Worm (Caenorhabditis elegans) whole organism, L1 larva: Measurements from ENCODE around the gene srlf-32.

Experiments used
- C16A3.4 ChIP-seq: fragments of 150-350 bp; optimal IDR thresholded peaks from 2 replicates; lab custom pipeline; 2014; ENCODE audit warnings: missing biosample characterization, missing genetic modification characterization
- Y116A8C.19 ChIP-seq: sonication (generic microtip); optimal IDR thresholded peaks from 2 replicates; lab custom pipeline; 2016; ENCODE audit warnings: missing compliant biosample characterization, missing genetic modification characterization, borderline replicate concordance
- aha-1 ChIP-seq: fragments of 150-350 bp; optimal IDR thresholded peaks from 2 replicates; lab custom pipeline; 2014; ENCODE audit warnings: missing biosample characterization, missing genetic modification characterization
- aly-2 ChIP-seq: fragments of 150-350 bp; optimal IDR thresholded peaks from 2 replicates; lab custom pipeline; 2014; ENCODE audit warnings: missing biosample characterization, missing genetic modification characterization
- ama-1 ChIP-seq: fragments of 150-350 bp; optimal IDR thresholded peaks from 2 replicates; lab custom pipeline; 2014
- blmp-1 ChIP-seq: fragments of 150-350 bp; optimal IDR thresholded peaks from 2 replicates; lab custom pipeline; 2014; ENCODE audit warnings: missing biosample characterization, missing genetic modification characterization
- ceh-82 ChIP-seq, 3 experiments: fragments of 150-350 bp in 1 of 3; sonication (generic microtip) in 2 of 3; optimal IDR thresholded peaks; 2 replicates each; lab custom pipeline; 2014 to 2017; ENCODE audit warnings: missing biosample characterization in 3 of 3, missing genetic modification characterization in 3 of 3
- dsc-1 ChIP-seq: sonication (generic microtip); optimal IDR thresholded peaks from 2 replicates; lab custom pipeline; 2016; ENCODE audit warnings: mild to moderate bottlenecking, missing genetic modification characterization, missing compliant biosample characterization
- efl-1 ChIP-seq, 4 experiments: fragments of 150-350 bp; optimal IDR thresholded peaks in 3 of 4; peaks in 1 of 4; 1 replicate in 1 of 4; 2 replicates in 3 of 4; lab custom pipeline; 2014; ENCODE audit warnings: missing biosample characterization in 2 of 4, missing genetic modification characterization in 2 of 4, missing genetic modification reagents in 2 of 4
- egl-27 ChIP-seq, 2 experiments: fragments of 150-350 bp in 1 of 2; sonication (generic microtip); optimal IDR thresholded peaks; 3 replicates each; lab custom pipeline; 2017 to 2018; ENCODE audit warnings: missing biosample characterization in 2 of 2, missing genetic modification characterization in 2 of 2, missing genetic modification reagents in 2 of 2
- elt-2 ChIP-seq: sonication (generic microtip); optimal IDR thresholded peaks from 2 replicates; lab custom pipeline; 2016; ENCODE audit warnings: missing genetic modification characterization, mild to moderate bottlenecking, inconsistent platforms, missing compliant biosample characterization, missing genetic modification reagents
- fkh-10 ChIP-seq: sonication (generic microtip); optimal IDR thresholded peaks from 2 replicates; lab custom pipeline; 2017; ENCODE audit warnings: missing biosample characterization, missing genetic modification reagents, missing genetic modification characterization
- fkh-4 ChIP-seq: sonication (generic microtip); optimal IDR thresholded peaks from 2 replicates; lab custom pipeline; 2016; ENCODE audit warnings: missing compliant biosample characterization, missing genetic modification characterization, borderline replicate concordance
- fkh-8 ChIP-seq: sonication (generic microtip); optimal IDR thresholded peaks from 2 replicates; lab custom pipeline; 2016; ENCODE audit warnings: mild to moderate bottlenecking, missing genetic modification characterization, missing compliant biosample characterization
- grh-1 ChIP-seq: fragments of 200-800 bp; sonication (Bioruptor generic); IDR thresholded peaks from 2 replicates; pipeline ENCODE4 v1.3.6; 2022; ENCODE audit warnings: missing genetic modification reagents, missing genetic modification characterization, missing compliant biosample characterization
- hlh-17 ChIP-seq: fragments of 200-800 bp; sonication (Bioruptor generic); optimal IDR thresholded peaks from 2 replicates; lab custom pipeline; 2018; ENCODE audit warnings: missing genetic modification characterization, mild to moderate bottlenecking, missing compliant biosample characterization, moderate library complexity, borderline replicate concordance
- hlh-4 ChIP-seq: sonication (generic microtip); optimal IDR thresholded peaks from 2 replicates; lab custom pipeline; 2016; ENCODE audit warnings: mild to moderate bottlenecking, missing genetic modification characterization, missing compliant biosample characterization
- irx-1 ChIP-seq: sonication (generic microtip); optimal IDR thresholded peaks from 2 replicates; lab custom pipeline; 2016; ENCODE audit warnings: missing genetic modification characterization, missing compliant biosample characterization
- isw-1 ChIP-seq: fragments of 200-800 bp; sonication (Bioruptor generic); IDR thresholded peaks from 2 replicates; pipeline ENCODE4 v1.3.6; 2022; ENCODE audit warnings: missing genetic modification characterization, missing compliant biosample characterization
- jun-1 ChIP-seq: fragments of 150-350 bp; optimal IDR thresholded peaks from 2 replicates; lab custom pipeline; 2014; ENCODE audit warnings: missing biosample characterization, missing genetic modification reagents, missing genetic modification characterization
- lin-35 ChIP-seq, 2 experiments: fragments of 150-350 bp; optimal IDR thresholded peaks; 2 replicates each; lab custom pipeline; 2014; ENCODE audit warnings: missing biosample characterization in 2 of 2, missing genetic modification characterization in 2 of 2, missing genetic modification reagents in 2 of 2
- lin-39 ChIP-seq: fragments of 150-350 bp; optimal IDR thresholded peaks from 2 replicates; lab custom pipeline; 2014; ENCODE audit warnings: missing biosample characterization, missing genetic modification reagents, missing genetic modification characterization
- lir-3 ChIP-seq: sonication (generic microtip); optimal IDR thresholded peaks from 2 replicates; lab custom pipeline; 2016; ENCODE audit warnings: mild to moderate bottlenecking, missing genetic modification characterization, moderate library complexity, missing compliant biosample characterization; ENCODE audit not compliant: poor library complexity
- mab-9 ChIP-seq: fragments of 200-800 bp; sonication (Bioruptor generic); IDR thresholded peaks from 2 replicates; pipeline ENCODE4 v1.3.6; 2022; ENCODE audit warnings: missing genetic modification reagents, missing genetic modification characterization, missing compliant biosample characterization
- mdl-1 ChIP-seq, 2 experiments: fragments of 150-350 bp; optimal IDR thresholded peaks; 2 replicates each; lab custom pipeline; 2014 to 2017; ENCODE audit warnings: missing biosample characterization in 2 of 2, missing genetic modification characterization in 2 of 2, inconsistent platforms in 1 of 2
- mep-1 ChIP-seq: fragments of 150-350 bp; optimal IDR thresholded peaks from 2 replicates; lab custom pipeline; 2014; ENCODE audit warnings: missing biosample characterization, missing genetic modification characterization
- nhr-20 ChIP-seq: sonication (generic microtip); optimal IDR thresholded peaks from 2 replicates; lab custom pipeline; 2016; ENCODE audit warnings: mild to moderate bottlenecking, missing genetic modification characterization, missing compliant biosample characterization
- nhr-28 ChIP-seq: fragments of 150-350 bp; optimal IDR thresholded peaks from 2 replicates; lab custom pipeline; 2014; ENCODE audit warnings: missing biosample characterization, missing genetic modification characterization
- nhr-71 ChIP-seq: sonication (generic microtip); optimal IDR thresholded peaks from 2 replicates; lab custom pipeline; 2016; ENCODE audit warnings: mild to moderate bottlenecking, missing genetic modification characterization, moderate library complexity, missing compliant biosample characterization
- nhr-77 ChIP-seq: fragments of 150-350 bp; optimal IDR thresholded peaks from 2 replicates; lab custom pipeline; 2014; ENCODE audit warnings: missing biosample characterization, missing genetic modification characterization
- nhr-84 ChIP-seq: sonication (generic microtip); optimal IDR thresholded peaks from 2 replicates; lab custom pipeline; 2017; ENCODE audit warnings: missing biosample characterization, missing genetic modification characterization
- nhr-85 ChIP-seq: sonication (generic microtip); peaks from one replicate; lab custom pipeline; 2016; ENCODE audit warnings: missing genetic modification characterization, inconsistent platforms, missing compliant biosample characterization
- nhr-90 ChIP-seq: sonication (generic microtip); optimal IDR thresholded peaks from 2 replicates; lab custom pipeline; 2016; ENCODE audit warnings: mild to moderate bottlenecking, missing genetic modification characterization, missing compliant biosample characterization; ENCODE audit not compliant: poor library complexity
- pag-3 ChIP-seq: sonication (generic microtip); optimal IDR thresholded peaks from 2 replicates; lab custom pipeline; 2017; ENCODE audit warnings: missing genetic modification characterization, mild to moderate bottlenecking, missing compliant biosample characterization, antibody characterized with exemption, borderline replicate concordance; ENCODE audit not compliant: insufficient read depth
- pqm-1 ChIP-seq: sonication (generic microtip); optimal IDR thresholded peaks from 3 replicates; lab custom pipeline; 2017; ENCODE audit warnings: missing biosample characterization, missing genetic modification characterization
- snu-23 ChIP-seq: sonication (generic microtip); optimal IDR thresholded peaks from 2 replicates; lab custom pipeline; 2016; ENCODE audit warnings: missing genetic modification characterization, missing compliant biosample characterization
- tbx-2 ChIP-seq: sonication (generic microtip); optimal IDR thresholded peaks from 2 replicates; lab custom pipeline; 2016; ENCODE audit warnings: missing genetic modification characterization, missing compliant biosample characterization
- tlp-1 ChIP-seq: fragments of 150-350 bp; optimal IDR thresholded peaks from 2 replicates; lab custom pipeline; 2014; ENCODE audit warnings: missing biosample characterization, missing genetic modification characterization
- unc-86 ChIP-seq: sonication (generic microtip); optimal IDR thresholded peaks from 2 replicates; lab custom pipeline; 2016; ENCODE audit warnings: missing genetic modification characterization, missing compliant biosample characterization
- vab-15 ChIP-seq: sonication (generic microtip); optimal IDR thresholded peaks from 2 replicates; lab custom pipeline; 2017; ENCODE audit warnings: missing genotype, mild to moderate bottlenecking, missing genetic modification characterization, missing compliant biosample characterization
- xbp-1 ChIP-seq: sonication (generic microtip); optimal IDR thresholded peaks from 2 replicates; lab custom pipeline; 2016; ENCODE audit warnings: missing genetic modification characterization, missing compliant biosample characterization

srlf-32 gene

DNA sequence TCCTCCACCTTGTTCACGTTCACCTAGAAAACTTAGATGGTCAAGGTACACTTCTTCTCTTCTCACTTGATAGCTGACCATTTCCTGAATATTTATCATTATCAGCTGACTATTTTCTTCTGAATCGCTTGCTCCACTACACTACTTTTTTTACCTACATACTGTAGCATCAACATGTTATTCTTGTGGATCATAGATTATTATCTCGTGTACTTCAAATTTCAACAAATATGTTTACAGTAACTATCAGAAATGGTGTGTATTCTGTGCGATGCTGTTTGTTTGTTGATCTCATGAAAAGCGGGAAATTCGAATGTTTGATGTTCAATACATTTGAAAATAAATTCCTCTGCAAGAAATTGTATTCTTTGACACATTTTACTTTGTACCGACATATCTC lies 8.9 kb upstream of the srlf-32 start, which contains the start of gene ZK822.10:
Gene ZK822.10 (plus strand): TSS at position 231 of the 400 bp plus-strand sequence.
- peak; percentile 9 for TF ChIP-seq C16A3.4 (tag; lab: Kevin White, UChicago)
- TF ChIP-seq nhr-77: no peak
- TF ChIP-seq nhr-84: no peak
- TF ChIP-seq elt-2 (tag; lab: Kevin White, UChicago): peak; percentile 61
- TF ChIP-seq hlh-17 (GFP tag; lab: Kevin White, UChicago): no peak
- TF ChIP-seq egl-27 (tag; optimal IDR thresholded peaks at IDR 0.05; lab: Kevin White, UChicago): no peak
- no peak for TF ChIP-seq xbp-1
- peak; percentile 28 for TF ChIP-seq nhr-71 (tag; lab: Kevin White, UChicago)
- peak; percentile 35 for TF ChIP-seq nhr-20 (tag; lab: Kevin White, UChicago)
- TF ChIP-seq grh-1 (GFP tag; lab: Robert Waterston, UW): no peak
- peak; percentile 55 for TF ChIP-seq nhr-85 (tag; lab: Kevin White, UChicago)

DNA sequence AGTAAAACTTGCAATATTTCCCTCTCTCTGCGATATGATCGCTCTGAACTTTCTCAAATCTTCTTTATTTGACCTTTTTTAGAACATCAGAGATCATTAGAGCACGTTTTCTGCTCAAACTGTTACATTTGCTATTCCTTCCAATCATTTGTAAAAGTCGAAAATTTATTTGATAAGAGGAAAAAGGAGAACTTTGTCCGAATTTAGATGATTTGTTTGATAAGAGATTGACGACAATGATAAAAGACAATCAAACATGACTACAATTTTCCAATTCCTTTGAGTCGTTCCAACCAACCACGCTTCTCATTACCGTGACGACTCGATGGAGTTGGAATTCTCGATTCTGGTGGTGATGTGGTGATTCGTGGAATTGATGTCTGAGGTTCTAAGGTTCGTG lies 7.9 kb upstream of the srlf-32 start:
- TF ChIP-seq hlh-17 (GFP tag; lab: Kevin White, UChicago) (no peak), ceh-82 (tag; optimal IDR thresholded peaks at IDR 0.05; lab: Kevin White, UChicago) (no peak), lin-39 (tag; lab: Kevin White, UChicago) (no peak), blmp-1 (tag; lab: Kevin White, UChicago) (no peak), elt-2 (tag; lab: Kevin White, UChicago) (peak; percentile 51), dsc-1 (tag; lab: Kevin White, UChicago) (no peak), aly-2 (tag; lab: Kevin White, UChicago) (no peak), tbx-2 (tag; lab: Kevin White, UChicago) (no peak)

DNA sequence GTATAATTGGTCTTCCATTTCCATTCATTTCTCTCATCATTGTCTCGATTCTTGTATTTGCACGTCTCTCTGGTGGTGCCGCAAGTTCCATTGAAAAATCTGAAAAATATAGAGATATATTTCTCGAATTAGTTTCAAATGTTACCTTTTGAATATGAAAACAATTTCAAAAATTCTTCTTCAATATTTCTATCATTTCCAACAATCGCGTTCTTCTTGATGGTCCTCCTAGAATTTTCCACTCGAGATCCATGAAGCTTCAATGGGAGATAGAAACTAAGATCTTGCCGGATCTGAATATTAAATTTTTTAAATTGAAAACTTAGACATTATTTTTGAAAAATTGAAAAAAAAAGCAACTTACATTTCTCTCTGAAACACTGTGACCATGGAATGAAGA lies 6.8 kb upstream of the srlf-32 start:
- TF ChIP-seq fkh-10 (GFP tag; lab: Kevin White, UChicago) (no peak), jun-1 (tag; lab: Kevin White, UChicago) (no peak), tlp-1 (tag; lab: Kevin White, UChicago) (no peak), pqm-1 (no peak), pag-3 (tag; lab: Kevin White, UChicago) (no peak), ama-1 (lab: Kevin White, UChicago) (no peak), snu-23 (no peak), grh-1 (GFP tag; lab: Robert Waterston, UW) (no peak), nhr-71 (tag; lab: Kevin White, UChicago) (no peak), nhr-20 (tag; lab: Kevin White, UChicago) (no peak), lin-39 (tag; lab: Kevin White, UChicago) (no peak), mab-9 (GFP tag; lab: Robert Waterston, UW) (no peak), efl-1 (optimal IDR thresholded peaks at IDR 0.05; lab: Kevin White, UChicago) (no peak), efl-1 (GFP tag; optimal IDR thresholded peaks at IDR 0.05 in 1 of 2; lab: Kevin White, UChicago) (no peak), lin-35 (GFP tag; optimal IDR thresholded peaks at IDR 0.05; lab: Kevin White, UChicago) (no peak), aha-1 (tag; lab: Kevin White, UChicago) (no peak), Y116A8C.19 (tag; lab: Kevin White, UChicago) (no peak), nhr-90 (tag; lab: Kevin White, UChicago) (no peak)

DNA sequence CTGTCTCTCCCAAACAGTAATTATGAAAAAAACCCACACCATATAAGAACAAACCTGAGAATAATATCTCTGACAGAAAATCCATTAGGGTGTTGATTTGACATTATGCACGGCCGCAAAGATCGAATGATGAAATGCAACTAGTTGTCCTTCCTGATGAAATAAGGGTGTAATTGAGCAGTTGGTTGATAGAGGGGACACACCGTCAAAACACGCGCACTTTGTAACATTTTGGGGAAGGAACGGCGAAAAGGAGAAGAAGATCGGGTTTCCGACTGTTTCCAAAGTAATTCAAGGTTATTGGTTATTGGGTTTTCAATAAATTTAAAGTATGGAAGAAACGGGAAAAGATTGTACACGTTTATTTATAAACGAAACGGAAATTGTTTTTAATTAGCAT lies 3.8 kb upstream of the srlf-32 start, which contains the start of gene ZK822.1:
Gene ZK822.1 (minus strand): TSS at position 121 of the 400 bp plus-strand sequence.
- no peak for TF ChIP-seq hlh-4 (tag; lab: Kevin White, UChicago)
- no peak for TF ChIP-seq mdl-1 (tag; optimal IDR thresholded peaks at IDR 0.05; lab: Kevin White, UChicago)
- no peak for TF ChIP-seq lir-3 (tag; lab: Kevin White, UChicago)
- no peak for TF ChIP-seq snu-23
- TF ChIP-seq irx-1 (tag; lab: Kevin White, UChicago): no peak
- TF ChIP-seq fkh-4 (tag; lab: Kevin White, UChicago): no peak
- TF ChIP-seq vab-15 (tag; lab: Kevin White, UChicago): no peak
- no peak for TF ChIP-seq mep-1 (tag; lab: Kevin White, UChicago)
- TF ChIP-seq fkh-8 (tag; lab: Kevin White, UChicago): no peak
- TF ChIP-seq nhr-20 (tag; lab: Kevin White, UChicago): no peak
- no peak for TF ChIP-seq isw-1
- no peak for TF ChIP-seq hlh-17 (GFP tag; lab: Kevin White, UChicago)
- no peak for TF ChIP-seq grh-1 (GFP tag; lab: Robert Waterston, UW)
- no peak for TF ChIP-seq efl-1 (optimal IDR thresholded peaks at IDR 0.05; lab: Kevin White, UChicago)
- no peak for TF ChIP-seq efl-1 (GFP tag; optimal IDR thresholded peaks at IDR 0.05 in 1 of 2; lab: Kevin White, UChicago)
- TF ChIP-seq pqm-1: no peak
- no peak for TF ChIP-seq unc-86 (tag; lab: Kevin White, UChicago)
- TF ChIP-seq nhr-28: no peak
